Worm (Caenorhabditis elegans) whole organism, L4 larva: Measurements from ENCODE around the gene lgc-35.
A peak's percentile ranks its signal among the peaks of the same experiment; 100 is the strongest.

Experiments used
- F37D6.2 ChIP-seq: sonication (generic microtip); optimal IDR thresholded peaks from 2 replicates; lab custom pipeline; 2016; ENCODE audit warnings: mild to moderate bottlenecking, missing genetic modification characterization, missing compliant biosample characterization
- F49E8.2 ChIP-seq: sonication (generic microtip); optimal IDR thresholded peaks from 2 replicates; lab custom pipeline; 2016; ENCODE audit warnings: missing compliant biosample characterization, mild to moderate bottlenecking, missing genetic modification characterization, borderline replicate concordance
- R02D3.7 ChIP-seq: fragments of 150-350 bp; sonication (generic microtip); optimal IDR thresholded peaks from 3 replicates; lab custom pipeline; 2014; ENCODE audit warnings: missing biosample characterization, missing genetic modification characterization
- Y105C5A.15 ChIP-seq: fragments of 200-800 bp; sonication (Bioruptor generic); IDR thresholded peaks from 2 replicates; pipeline ENCODE4 v1.3.6; 2022; ENCODE audit warnings: missing genetic modification characterization, missing compliant biosample characterization
- Y5F2A.4 ChIP-seq: fragments of 200-800 bp; sonication (Bioruptor generic); optimal IDR thresholded peaks from 2 replicates; lab custom pipeline; 2018; ENCODE audit warnings: mild to moderate bottlenecking, missing genetic modification characterization, missing compliant biosample characterization
- ZK337.2 ChIP-seq: fragments of 200-800 bp; sonication (Bioruptor generic); IDR thresholded peaks from 2 replicates; pipeline ENCODE4 v1.3.6; 2022; ENCODE audit warnings: missing genetic modification reagents, missing genetic modification characterization, missing compliant biosample characterization
- arid-1 ChIP-seq: fragments of 200-800 bp; sonication (Bioruptor generic); conservative IDR thresholded peaks from 2 replicates; pipeline ENCODE4 v1.3.6; 2022; ENCODE audit warnings: missing genetic modification reagents, missing genetic modification characterization, missing compliant biosample characterization
- ceh-20 ChIP-seq: fragments of 200-800 bp; sonication (Bioruptor generic); IDR thresholded peaks from 2 replicates; pipeline ENCODE4 v1.3.6; 2022; ENCODE audit warnings: missing genetic modification reagents, missing genetic modification characterization, missing compliant biosample characterization
- ceh-44 ChIP-seq: fragments of 200-800 bp; sonication (Bioruptor generic); IDR thresholded peaks from 2 replicates; pipeline ENCODE4 v1.3.6; 2022; ENCODE audit warnings: missing genetic modification reagents, missing genetic modification characterization, missing compliant biosample characterization
- ctbp-1 ChIP-seq: fragments of 200-800 bp; sonication (Bioruptor generic); IDR thresholded peaks from 2 replicates; pipeline ENCODE4 v1.3.6; 2022; ENCODE audit warnings: missing genetic modification reagents, missing genetic modification characterization, missing compliant biosample characterization
- daf-12 ChIP-seq: fragments of 150-350 bp; optimal IDR thresholded peaks from 2 replicates; lab custom pipeline; 2014; ENCODE audit warnings: missing biosample characterization, missing genetic modification reagents, missing genetic modification characterization
- daf-16 ChIP-seq, 3 experiments: sonication (generic microtip); optimal IDR thresholded peaks; 2 replicates each; lab custom pipeline; 2016 to 2017; ENCODE audit warnings: missing genetic modification characterization in 3 of 3, missing genetic modification reagents in 3 of 3, mild to moderate bottlenecking in 2 of 3, missing compliant biosample characterization in 2 of 3, missing biosample characterization in 1 of 3, moderate library complexity in 1 of 3
- daf-8 ChIP-seq: fragments of 200-800 bp; sonication (Bioruptor generic); IDR thresholded peaks from 2 replicates; pipeline ENCODE4 v1.3.6; 2022; ENCODE audit warnings: missing genetic modification characterization, missing compliant biosample characterization
- dmd-8 ChIP-seq: fragments of 200-800 bp; sonication (Bioruptor generic); IDR thresholded peaks from 2 replicates; pipeline ENCODE4 v1.3.6; 2022; ENCODE audit warnings: missing genetic modification characterization, missing compliant biosample characterization
- dmd-9 ChIP-seq: fragments of 200-800 bp; sonication (Bioruptor generic); IDR thresholded peaks from 2 replicates; pipeline ENCODE4 v1.3.6; 2022; ENCODE audit warnings: missing genetic modification reagents, missing genetic modification characterization, missing compliant biosample characterization
- duxl-1 ChIP-seq: sonication (generic microtip); optimal IDR thresholded peaks from 2 replicates; lab custom pipeline; 2016; ENCODE audit warnings: mild to moderate bottlenecking, missing genetic modification characterization, moderate library complexity, missing compliant biosample characterization; ENCODE audit not compliant: poor library complexity
- dve-1 ChIP-seq: sonication (generic microtip); optimal IDR thresholded peaks from 2 replicates; lab custom pipeline; 2017; ENCODE audit warnings: antibody characterized with exemption, mild to moderate bottlenecking, missing genetic modification characterization, missing compliant biosample characterization; ENCODE audit not compliant: insufficient read depth
- gei-8 ChIP-seq: fragments of 200-800 bp; sonication (Bioruptor generic); optimal IDR thresholded peaks from 2 replicates; lab custom pipeline; 2018; ENCODE audit warnings: mild to moderate bottlenecking, missing genetic modification characterization, missing compliant biosample characterization
- hif-1 ChIP-seq, 2 experiments: sonication (generic microtip); optimal IDR thresholded peaks; 2 replicates each; lab custom pipeline; 2016 to 2017; ENCODE audit warnings: missing compliant biosample characterization in 2 of 2, missing genetic modification characterization in 2 of 2, missing genetic modification reagents in 2 of 2, missing genotype in 2 of 2, mild to moderate bottlenecking in 1 of 2
- hlh-11 ChIP-seq: fragments of 200-800 bp; sonication (Bioruptor generic); optimal IDR thresholded peaks from 2 replicates; lab custom pipeline; 2018; ENCODE audit warnings: mild to moderate bottlenecking, missing genetic modification characterization, missing compliant biosample characterization
- lin-15B ChIP-seq: fragments of 150-350 bp; sonication (generic microtip); optimal IDR thresholded peaks from 3 replicates; lab custom pipeline; 2014; ENCODE audit warnings: missing biosample characterization, missing genetic modification characterization
- lin-38 ChIP-seq: fragments of 200-800 bp; sonication (Bioruptor generic); IDR thresholded peaks from 2 replicates; pipeline ENCODE4 v1.3.6; 2022; ENCODE audit warnings: missing genetic modification reagents, missing genetic modification characterization, missing compliant biosample characterization
- madf-5 ChIP-seq, 2 experiments: fragments of 200-800 bp; sonication (Bioruptor generic); IDR thresholded peaks; 2 replicates each; pipeline ENCODE4 v1.3.6; 2022; ENCODE audit warnings: missing compliant biosample characterization in 2 of 2, missing genetic modification characterization in 2 of 2
- madf-9 ChIP-seq: fragments of 200-800 bp; sonication (Bioruptor generic); conservative IDR thresholded peaks from 2 replicates; pipeline ENCODE4 v1.3.6; 2022; ENCODE audit warnings: missing genetic modification reagents, missing genetic modification characterization, missing compliant biosample characterization
- nhr-102 ChIP-seq: sonication (generic microtip); optimal IDR thresholded peaks from 2 replicates; lab custom pipeline; 2016; ENCODE audit warnings: mild to moderate bottlenecking, missing genetic modification characterization, moderate library complexity, missing compliant biosample characterization
- nhr-28 ChIP-seq: fragments of 150-350 bp; optimal IDR thresholded peaks from 2 replicates; lab custom pipeline; 2014; ENCODE audit warnings: missing biosample characterization, missing genetic modification characterization
- nhr-48 ChIP-seq: sonication (generic microtip); optimal IDR thresholded peaks from 2 replicates; lab custom pipeline; 2016; ENCODE audit warnings: mild to moderate bottlenecking, missing genetic modification characterization, missing compliant biosample characterization
- nhr-6 ChIP-seq: fragments of 150-350 bp; optimal IDR thresholded peaks from 2 replicates; lab custom pipeline; 2014; ENCODE audit warnings: missing biosample characterization, missing genetic modification characterization
- nhr-76 ChIP-seq: fragments of 150-350 bp; optimal IDR thresholded peaks from 2 replicates; lab custom pipeline; 2014; ENCODE audit warnings: missing biosample characterization, missing genetic modification characterization
- nhr-77 ChIP-seq: fragments of 150-350 bp; optimal IDR thresholded peaks from 2 replicates; lab custom pipeline; 2014; ENCODE audit warnings: missing biosample characterization, missing genetic modification characterization
- pqm-1 ChIP-seq: sonication (generic microtip); optimal IDR thresholded peaks from 2 replicates; lab custom pipeline; 2017; ENCODE audit warnings: missing biosample characterization, missing genetic modification characterization
- sdz-12 ChIP-seq: fragments of 200-800 bp; sonication (Bioruptor generic); optimal IDR thresholded peaks from 2 replicates; lab custom pipeline; 2018; ENCODE audit warnings: mild to moderate bottlenecking, missing genetic modification characterization, missing compliant biosample characterization
- set-16 ChIP-seq: fragments of 200-800 bp; sonication (Bioruptor generic); IDR thresholded peaks from 2 replicates; pipeline ENCODE4 v1.3.6; 2022; ENCODE audit warnings: missing genetic modification reagents, missing genetic modification characterization, missing compliant biosample characterization
- snpc-4 ChIP-seq: fragments of 150-350 bp; optimal IDR thresholded peaks from 2 replicates; lab custom pipeline; 2014; ENCODE audit warnings: missing biosample characterization, missing genetic modification characterization
- spr-1 ChIP-seq: sonication (generic microtip); optimal IDR thresholded peaks from 2 replicates; lab custom pipeline; 2016; ENCODE audit warnings: mild to moderate bottlenecking, missing genetic modification characterization, missing compliant biosample characterization
- spr-3 ChIP-seq: fragments of 200-800 bp; sonication (Bioruptor generic); optimal IDR thresholded peaks from 2 replicates; lab custom pipeline; 2018; ENCODE audit warnings: mild to moderate bottlenecking, missing genetic modification characterization, missing compliant biosample characterization
- tag-97 ChIP-seq: fragments of 200-800 bp; sonication (Bioruptor generic); IDR thresholded peaks from 2 replicates; pipeline ENCODE4 v1.3.6; 2022; ENCODE audit warnings: missing genetic modification characterization, missing compliant biosample characterization
- tra-1 ChIP-seq: fragments of 200-800 bp; sonication (Bioruptor generic); IDR thresholded peaks from 2 replicates; pipeline ENCODE4 v1.3.6; 2022; ENCODE audit warnings: missing genetic modification reagents, missing genetic modification characterization, missing compliant biosample characterization
- unc-39 ChIP-seq: sonication (generic microtip); optimal IDR thresholded peaks from 2 replicates; lab custom pipeline; 2017; ENCODE audit warnings: missing biosample characterization, missing genetic modification characterization
- unc-62 ChIP-seq, 3 experiments: fragments of 150-350 bp in 1 of 3; sonication (generic microtip); optimal IDR thresholded peaks in 2 of 3; peaks in 1 of 3; 1 replicate in 1 of 3; 2 replicates in 2 of 3; lab custom pipeline; 2014 to 2017; ENCODE audit warnings: missing biosample characterization in 3 of 3, missing genetic modification characterization in 3 of 3, missing genetic modification reagents in 3 of 3, missing genotype in 1 of 3
- zfp-3 ChIP-seq: fragments of 200-800 bp; sonication (Bioruptor generic); conservative IDR thresholded peaks from 2 replicates; pipeline ENCODE4 v1.3.6; 2022; ENCODE audit warnings: missing genetic modification reagents, missing genetic modification characterization, missing compliant biosample characterization
- zip-2 ChIP-seq: fragments of 150-350 bp; optimal IDR thresholded peaks from 2 replicates; lab custom pipeline; 2014; ENCODE audit warnings: missing biosample characterization, missing genetic modification characterization

Gene lgc-35

ce11 chrII:12809725-12810124, 30.2 kb downstream of the lgc-35 start:
- no peak for TF ChIP-seq pqm-1 (tag; lab: Kevin White, UChicago)
- TF ChIP-seq madf-9, result no peak
- TF ChIP-seq dmd-8, result no peak
- TF ChIP-seq sdz-12 (GFP tag; lab: Kevin White, UChicago), result no peak
- no peak for TF ChIP-seq Y105C5A.15
- no peak for TF ChIP-seq unc-62 (GFP tag; optimal IDR thresholded peaks at IDR 0.05 in 1 of 2; lab: Kevin White, UChicago)
- TF ChIP-seq unc-62 (tag; optimal IDR thresholded peaks at IDR 0.05; lab: Kevin White, UChicago), result no peak
- no peak for TF ChIP-seq F37D6.2 (tag; lab: Kevin White, UChicago)
- TF ChIP-seq unc-39 (tag; lab: Kevin White, UChicago), result no peak
- no peak for TF ChIP-seq Y5F2A.4 (GFP tag; lab: Kevin White, UChicago)
- TF ChIP-seq nhr-76 (tag; lab: Kevin White, UChicago), result no peak
- no peak for TF ChIP-seq tra-1 (GFP tag; lab: Robert Waterston, UW)
- no peak for TF ChIP-seq dve-1 (tag; lab: Kevin White, UChicago)
- TF ChIP-seq nhr-77 (tag; lab: Kevin White, UChicago), result no peak
- peak in 1 of 2 experiments; percentile 37 for TF ChIP-seq hif-1 (tag; optimal IDR thresholded peaks at IDR 0.05; lab: Kevin White, UChicago)
- no peak for TF ChIP-seq arid-1 (GFP tag; lab: Robert Waterston, UW)
- TF ChIP-seq ceh-20 (GFP tag; lab: Robert Waterston, UW), result no peak
- peak; percentile 87 for TF ChIP-seq zip-2 (tag; lab: Kevin White, UChicago)

ce11 chrII:12808746-12809145, 31.2 kb downstream of the lgc-35 start:
- TF ChIP-seq nhr-48 (tag; lab: Kevin White, UChicago), result no peak
- no peak for TF ChIP-seq ctbp-1
- TF ChIP-seq spr-1 (tag; lab: Kevin White, UChicago), result no peak
- TF ChIP-seq daf-8 (GFP tag; lab: Robert Waterston, UW), result no peak
- TF ChIP-seq lin-38 (GFP tag; lab: Robert Waterston, UW), result peak; percentile 36; the same call in 1 of the 2 replicates
- peak; percentile 68 for TF ChIP-seq F49E8.2
- TF ChIP-seq ceh-44 (GFP tag; lab: Robert Waterston, UW), result no peak
- TF ChIP-seq nhr-102, result no peak
- TF ChIP-seq ZK337.2, result no peak
- no peak for TF ChIP-seq snpc-4 (tag; lab: Kevin White, UChicago)
- no peak for TF ChIP-seq gei-8
- no peak for TF ChIP-seq zfp-3 (GFP tag; lab: Robert Waterston, UW)
- TF ChIP-seq set-16 (GFP tag; lab: Robert Waterston, UW), result no peak
- no peak for TF ChIP-seq sdz-12 (GFP tag; lab: Kevin White, UChicago)

DNA sequence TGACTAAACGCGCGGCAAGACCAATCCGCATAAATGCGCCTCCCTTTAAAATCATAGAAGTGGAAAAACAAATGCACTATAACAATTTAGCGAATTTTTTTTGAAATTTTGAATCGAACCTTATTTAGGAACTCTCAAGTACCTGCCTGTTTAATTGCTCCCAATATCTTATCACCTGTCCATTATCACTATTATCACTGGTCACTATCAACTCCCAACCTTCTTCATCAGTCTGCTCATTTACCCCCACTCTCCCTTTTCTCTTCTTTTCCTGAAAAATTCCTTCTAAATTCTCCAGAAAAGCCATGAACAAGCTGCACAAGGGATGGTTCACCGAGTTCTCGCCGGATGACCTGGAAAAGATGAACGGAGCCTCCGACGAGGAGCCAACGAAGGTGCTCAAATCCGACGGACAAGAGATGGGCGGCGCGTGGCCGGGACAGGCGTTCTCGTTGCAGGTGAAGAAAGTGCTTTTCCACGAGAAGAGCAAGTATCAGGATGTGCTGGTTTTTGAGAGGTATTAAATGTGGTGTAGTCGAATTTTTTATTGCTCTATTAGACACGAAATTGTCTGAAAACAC, 33.3 kb downstream of the lgc-35 start, which contains the start of gene spds-1:
TSS of gene spds-1 (plus strand) at position 298 of the 581 bp plus-strand sequence.
- no peak for TF ChIP-seq lin-15B (tag; lab: Kevin White, UChicago)
- no peak for TF ChIP-seq madf-5 (GFP tag; IDR thresholded peaks at IDR 0.05; lab: Robert Waterston, UW)
- no peak for TF ChIP-seq nhr-102
- TF ChIP-seq nhr-6 (tag; lab: Kevin White, UChicago), result no peak
- TF ChIP-seq nhr-28 (tag; lab: Kevin White, UChicago), result no peak
- TF ChIP-seq duxl-1 (tag; lab: Kevin White, UChicago), result no peak
- no peak for TF ChIP-seq ZK337.2
- no peak for TF ChIP-seq tag-97 (GFP tag; lab: Robert Waterston, UW)
- peak; percentile 60 for TF ChIP-seq set-16 (GFP tag; lab: Robert Waterston, UW)
- TF ChIP-seq daf-16 (GFP tag; optimal IDR thresholded peaks at IDR 0.05; lab: Kevin White, UChicago), result no peak
- TF ChIP-seq daf-16 (tag; optimal IDR thresholded peaks at IDR 0.05; lab: Kevin White, UChicago), result no peak
- TF ChIP-seq pqm-1 (tag; lab: Kevin White, UChicago), result peak; percentile 48
- peak; percentile 8 for TF ChIP-seq hlh-11
- TF ChIP-seq F37D6.2 (tag; lab: Kevin White, UChicago), result no peak
- TF ChIP-seq daf-12 (tag; lab: Kevin White, UChicago), result no peak
- no peak for TF ChIP-seq dmd-9
- TF ChIP-seq spr-3 (GFP tag; lab: Kevin White, UChicago), result no peak
- TF ChIP-seq R02D3.7 (tag; lab: Kevin White, UChicago), result no peak
- TF ChIP-seq, all 104 proteins: peak for 3
